Fruit fly (Drosophila melanogaster) whole organism, embryonic: ENCODE data around the gene cass.

Experiments used
- B-H2 ChIP-seq: fragments of 200-800 bp; sonication (Bioruptor generic); optimal IDR thresholded peaks from 2 replicates; lab custom pipeline; 2018; ENCODE audit warnings: missing biosample characterization, mild to moderate bottlenecking, missing genetic modification characterization
- CG10209 ChIP-seq: fragments of 200-800 bp; sonication (Bioruptor generic); optimal IDR thresholded peaks from 3 replicates; lab custom pipeline; 2017; ENCODE audit warnings: missing biosample characterization, mild to moderate bottlenecking, missing genetic modification characterization, missing genetic modification reagents
- CG10267 ChIP-seq: fragments of 200-800 bp; sonication (Bioruptor generic); optimal IDR thresholded peaks from 2 replicates; lab custom pipeline; 2018; ENCODE audit warnings: missing biosample characterization, mild to moderate bottlenecking, missing genetic modification characterization, moderate library complexity
- CG11093 ChIP-seq: fragments of 200-800 bp; sonication (Bioruptor generic); IDR thresholded peaks from 3 replicates; pipeline ENCODE4 v1.3.6; 2022; ENCODE audit warnings: missing biosample characterization, missing genetic modification characterization
- CG12071 ChIP-seq: fragments of 200-800 bp; sonication (Bioruptor generic); optimal IDR thresholded peaks from 3 replicates; lab custom pipeline; 2018; ENCODE audit warnings: missing biosample characterization, mild to moderate bottlenecking, missing genetic modification characterization
- CG12155 ChIP-seq: fragments of 200-800 bp; sonication (Bioruptor generic); optimal IDR thresholded peaks from 3 replicates; lab custom pipeline; 2016; ENCODE audit warnings: missing biosample characterization, missing genetic modification characterization
- CG12219 ChIP-seq: fragments of 200-800 bp; sonication (Bioruptor generic); optimal IDR thresholded peaks from 3 replicates; lab custom pipeline; 2018; ENCODE audit warnings: missing biosample characterization, mild to moderate bottlenecking, missing genetic modification characterization
- CG12659 ChIP-seq: fragments of 200-800 bp; sonication (Bioruptor generic); optimal IDR thresholded peaks from 3 replicates; lab custom pipeline; 2017; ENCODE audit warnings: mild to moderate bottlenecking, missing biosample characterization, missing genetic modification reagents, missing genetic modification characterization
- CG12942 ChIP-seq: fragments of 200-800 bp; sonication (Bioruptor generic); optimal IDR thresholded peaks from 3 replicates; lab custom pipeline; 2016; ENCODE audit warnings: missing biosample characterization, missing genetic modification characterization
- CG13424 ChIP-seq: fragments of 200-800 bp; sonication (Bioruptor generic); optimal IDR thresholded peaks from 2 replicates; lab custom pipeline; 2019; ENCODE audit warnings: missing biosample characterization, mild to moderate bottlenecking, missing genetic modification characterization, moderate library complexity
- CG14014 ChIP-seq: fragments of 200-800 bp; sonication (Bioruptor generic); IDR thresholded peaks from 2 replicates; pipeline ENCODE4 v1.3.6; 2022; ENCODE audit warnings: missing biosample characterization, missing genetic modification characterization
- CG1529 ChIP-seq: fragments of 200-800 bp; sonication (Bioruptor generic); optimal IDR thresholded peaks from 3 replicates; lab custom pipeline; 2018; ENCODE audit warnings: missing biosample characterization, missing genetic modification characterization
- CG15479 ChIP-seq: fragments of 200-800 bp; sonication (Bioruptor generic); optimal IDR thresholded peaks from 3 replicates; lab custom pipeline; 2019; ENCODE audit warnings: missing biosample characterization, mild to moderate bottlenecking, missing genetic modification characterization, moderate library complexity
- CG1603 ChIP-seq: fragments of 200-800 bp; sonication (Bioruptor generic); optimal IDR thresholded peaks from 2 replicates; lab custom pipeline; 2019; ENCODE audit warnings: missing biosample characterization, mild to moderate bottlenecking, missing genetic modification characterization, moderate library complexity
- CG31365 ChIP-seq: fragments of 200-800 bp; sonication (Bioruptor generic); optimal IDR thresholded peaks from 2 replicates; lab custom pipeline; 2018; ENCODE audit warnings: missing biosample characterization, mild to moderate bottlenecking, missing genetic modification characterization
- CG4424 ChIP-seq: fragments of 200-800 bp; sonication (Bioruptor generic); optimal IDR thresholded peaks from 3 replicates; lab custom pipeline; 2016; ENCODE audit warnings: missing biosample characterization, missing genetic modification characterization
- CG6683 ChIP-seq: fragments of 200-800 bp; sonication (Bioruptor generic); optimal IDR thresholded peaks from 2 replicates; lab custom pipeline; 2017; ENCODE audit warnings: missing biosample characterization, mild to moderate bottlenecking, missing genetic modification characterization, missing genetic modification reagents
- CG6791 ChIP-seq: fragments of 200-800 bp; sonication (Bioruptor generic); IDR thresholded peaks from 3 replicates; pipeline ENCODE4 v1.3.6; 2022; ENCODE audit warnings: missing biosample characterization, missing genetic modification characterization; ENCODE audit not compliant: partially characterized antibody
- CG8281 ChIP-seq: fragments of 200-800 bp; sonication (Bioruptor generic); optimal IDR thresholded peaks from 2 replicates; lab custom pipeline; 2018; ENCODE audit warnings: missing biosample characterization, mild to moderate bottlenecking, missing genetic modification characterization, moderate library complexity
- Chrac-16 ChIP-seq: fragments of 200-800 bp; sonication (Bioruptor generic); optimal IDR thresholded peaks from 3 replicates; lab custom pipeline; 2016; ENCODE audit warnings: missing biosample characterization, missing genetic modification characterization
- D ChIP-seq, 2 experiments: fragments of 200-800 bp in 1 of 2; fragments of >200 bp in 1 of 2; sonication (Bioruptor generic) in 1 of 2; optimal IDR thresholded peaks; 2 replicates in 1 of 2; 3 replicates in 1 of 2; lab custom pipeline; 2017; ENCODE audit warnings: mild to moderate bottlenecking in 1 of 2, missing biosample characterization in 1 of 2, missing genetic modification characterization in 1 of 2, missing genetic modification reagents in 1 of 2
- D19A ChIP-seq: fragments of 200-800 bp; optimal IDR thresholded peaks from 3 replicates; lab custom pipeline; 2019; ENCODE audit warnings: missing biosample characterization, mild to moderate bottlenecking, missing genetic modification characterization, moderate library complexity
- Dp ChIP-seq: fragments of 200-800 bp; sonication (Bioruptor generic); optimal IDR thresholded peaks from 2 replicates; lab custom pipeline; 2018; ENCODE audit warnings: missing biosample characterization, mild to moderate bottlenecking, missing genetic modification characterization, moderate library complexity
- Eip74EF ChIP-seq, 2 experiments: fragments of 200-800 bp in 1 of 2; fragments of >200 bp in 1 of 2; sonication (Bioruptor generic) in 1 of 2; optimal IDR thresholded peaks; 2 replicates each; lab custom pipeline; 2017 to 2019; ENCODE audit warnings: missing biosample characterization in 2 of 2, missing genetic modification characterization in 2 of 2, mild to moderate bottlenecking in 1 of 2, moderate library complexity in 1 of 2
- Fer1 ChIP-seq: fragments of 200-800 bp; sonication (Bioruptor generic); optimal IDR thresholded peaks from 2 replicates; lab custom pipeline; 2017; ENCODE audit warnings: missing biosample characterization, mild to moderate bottlenecking, missing genetic modification characterization
- Gsc ChIP-seq: fragments of 200-800 bp; sonication (Bioruptor generic); IDR thresholded peaks from 2 replicates; pipeline ENCODE4 v1.3.6; 2022; ENCODE audit warnings: missing biosample characterization, missing genetic modification characterization
- H2.0 ChIP-seq: fragments of 200-800 bp; sonication (Bioruptor generic); IDR thresholded peaks from 2 replicates; pipeline ENCODE4 v1.3.6; 2022; ENCODE audit warnings: missing biosample characterization, missing genetic modification characterization
- HLHmδ ChIP-seq: fragments of 200-800 bp; sonication (Bioruptor generic); optimal IDR thresholded peaks from 2 replicates; lab custom pipeline; 2018; ENCODE audit warnings: missing biosample characterization, mild to moderate bottlenecking, missing genetic modification characterization, moderate library complexity
- Nf-YA ChIP-seq: fragments of 200-800 bp; sonication (Bioruptor generic); IDR thresholded peaks from 2 replicates; pipeline ENCODE4 v1.3.6; 2022; ENCODE audit warnings: missing biosample characterization, missing genetic modification characterization
- Nf-YB ChIP-seq: fragments of 200-800 bp; sonication (Bioruptor generic); optimal IDR thresholded peaks from 3 replicates; lab custom pipeline; 2019; ENCODE audit warnings: missing biosample characterization, mild to moderate bottlenecking, missing genetic modification characterization, moderate library complexity
- Xrp1 ChIP-seq: fragments of 200-800 bp; sonication (Bioruptor generic); IDR thresholded peaks from 2 replicates; pipeline ENCODE4 v1.3.6; 2022; ENCODE audit warnings: missing biosample characterization, missing genetic modification characterization
- br ChIP-seq: fragments of >200 bp; optimal IDR thresholded peaks from 2 replicates; lab custom pipeline; 2017
- ci ChIP-seq: fragments of 200-800 bp; sonication (Bioruptor generic); IDR thresholded peaks from 3 replicates; pipeline ENCODE4 v1.3.6; 2022; ENCODE audit warnings: missing biosample characterization, missing genetic modification characterization
- eyg ChIP-seq: fragments of 200-800 bp; sonication (Bioruptor generic); optimal IDR thresholded peaks from 3 replicates; lab custom pipeline; 2016; ENCODE audit warnings: missing biosample characterization, missing genetic modification characterization
- gce ChIP-seq: fragments of 200-800 bp; sonication (Bioruptor generic); IDR thresholded peaks from 3 replicates; pipeline ENCODE4 v1.3.6; 2022; ENCODE audit warnings: missing biosample characterization, missing genetic modification characterization
- kah ChIP-seq: fragments of 200-800 bp; sonication (Bioruptor generic); optimal IDR thresholded peaks from 2 replicates; lab custom pipeline; 2018; ENCODE audit warnings: missing biosample characterization, mild to moderate bottlenecking, missing genetic modification characterization
- lab ChIP-seq: fragments of 200-800 bp; sonication (Bioruptor generic); optimal IDR thresholded peaks from 3 replicates; lab custom pipeline; 2017; ENCODE audit warnings: missing biosample characterization, missing genetic modification characterization, mild to moderate bottlenecking, moderate library complexity, missing genetic modification reagents
- mirr ChIP-seq: fragments of 200-800 bp; sonication (Bioruptor generic); optimal IDR thresholded peaks from 3 replicates; lab custom pipeline; 2018; ENCODE audit warnings: missing biosample characterization, mild to moderate bottlenecking, missing genetic modification characterization
- nau ChIP-seq: fragments of 200-800 bp; sonication (Bioruptor generic); optimal IDR thresholded peaks from 3 replicates; lab custom pipeline; 2017; ENCODE audit warnings: missing biosample characterization, mild to moderate bottlenecking, missing genetic modification characterization, missing genetic modification reagents
- psq ChIP-seq: fragments of 200-800 bp; sonication (Bioruptor generic); optimal IDR thresholded peaks from 2 replicates; lab custom pipeline; 2017; ENCODE audit warnings: missing biosample characterization, missing genetic modification characterization
- pum ChIP-seq: fragments of 200-800 bp; sonication (Bioruptor generic); optimal IDR thresholded peaks from 2 replicates; lab custom pipeline; 2016; ENCODE audit warnings: missing biosample characterization, missing genetic modification characterization
- repo ChIP-seq: fragments of 200-800 bp; sonication (Bioruptor generic); optimal IDR thresholded peaks from 2 replicates; lab custom pipeline; 2016; ENCODE audit warnings: missing biosample characterization, missing genetic modification characterization
- ro ChIP-seq: fragments of 200-800 bp; sonication (Bioruptor generic); IDR thresholded peaks from 2 replicates; pipeline ENCODE4 v1.3.6; 2022; ENCODE audit warnings: missing biosample characterization, missing genetic modification characterization
- sqz ChIP-seq: fragments of 200-800 bp; sonication (Bioruptor generic); optimal IDR thresholded peaks from 3 replicates; lab custom pipeline; 2018; ENCODE audit warnings: missing biosample characterization, mild to moderate bottlenecking, missing genetic modification characterization
- stc ChIP-seq: fragments of 200-800 bp; sonication (Bioruptor generic); IDR thresholded peaks from 2 replicates; pipeline ENCODE4 v1.3.6; 2022; ENCODE audit warnings: missing biosample characterization, missing genetic modification characterization
- tap ChIP-seq: fragments of 200-800 bp; optimal IDR thresholded peaks from 3 replicates; lab custom pipeline; 2019; ENCODE audit warnings: missing biosample characterization, mild to moderate bottlenecking, missing genetic modification characterization, moderate library complexity
- zf30C ChIP-seq: fragments of 200-800 bp; sonication (Bioruptor generic); optimal IDR thresholded peaks from 3 replicates; lab custom pipeline; 2018; ENCODE audit warnings: missing biosample characterization, mild to moderate bottlenecking, missing genetic modification characterization

Gene cass

DNA sequence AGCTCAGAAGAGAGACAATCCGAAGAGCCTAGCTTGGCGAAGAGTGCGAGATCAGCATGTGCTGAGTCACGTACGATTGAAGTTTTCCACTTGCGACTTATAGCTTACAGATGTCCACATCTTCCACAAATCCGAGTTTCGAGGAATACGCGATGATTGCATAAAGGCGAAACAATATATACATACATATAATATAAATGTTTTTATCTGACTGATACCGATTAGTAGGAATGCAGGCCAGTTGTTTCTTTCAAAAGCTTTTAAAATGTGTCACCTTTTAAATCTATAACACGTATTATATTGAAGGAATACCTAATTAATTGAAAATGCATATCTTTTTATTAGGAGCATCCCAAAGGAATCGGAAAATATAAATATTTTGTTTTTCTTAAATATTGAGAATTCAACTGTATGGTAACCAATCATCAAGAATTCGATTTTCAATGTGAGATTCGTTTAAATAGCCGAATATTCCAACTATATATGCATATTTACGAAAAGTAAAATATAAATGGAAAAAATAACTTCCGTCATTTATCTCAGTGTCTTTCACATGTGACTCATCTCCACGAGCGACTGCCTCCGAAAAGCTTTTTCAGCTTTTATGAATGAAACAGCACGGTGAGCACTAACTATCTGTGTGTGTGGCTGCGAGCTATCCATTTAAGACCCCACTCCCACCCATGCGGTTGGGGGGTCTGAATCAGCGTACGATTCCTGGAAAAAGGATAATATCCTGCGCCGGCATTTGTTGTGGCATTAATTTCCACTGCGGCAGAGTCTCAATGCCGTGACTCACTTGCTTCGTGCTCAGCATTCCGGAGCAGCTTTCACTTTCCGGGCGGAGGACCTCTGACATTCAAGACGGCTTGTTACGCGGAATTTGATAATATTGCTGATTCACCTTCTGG is 26.9 kb downstream of the cass start (continued):
- TF ChIP-seq nau (GFP tag; lab: Kevin White, UChicago) (peak; percentile 60), CG11093 (0 out of 3 replicates have a peak, but pooled peaks have one; percentile 18), ci (peak; percentile 60; the same call in 1 of the 3 replicates), Dp (GFP tag; lab: Kevin White, UChicago) (no peak), ro (GFP tag; lab: Robert Waterston, UW) (no peak), eyg (GFP tag; lab: Kevin White, UChicago) (peak; percentile 32), Nf-YB (peak; percentile 20), H2.0 (GFP tag; lab: Robert Waterston, UW) (0 out of 2 replicates have a peak, but pooled peaks have one; percentile 4), pum (peak; percentile 5), CG15479 (GFP tag; lab: Kevin White, UChicago) (no peak), psq (GFP tag; lab: Kevin White, UChicago) (no peak), CG10267 (tag; lab: Kevin White, UChicago) (peak; percentile 35), CG4424 (peak; percentile 51), stc (GFP tag; lab: Robert Waterston, UW) (peak; percentile 69), CG12071 (peak; percentile 35), CG6683 (GFP tag; lab: Kevin White, UChicago) (peak; percentile 24), CG12659 (peak; percentile 70), CG31365 (tag; lab: Kevin White, UChicago) (peak; percentile 7), Nf-YA (no peak), CG12155 (GFP tag; lab: Kevin White, UChicago) (peak; percentile 64), CG1603 (tag; lab: Kevin White, UChicago) (peak; percentile 32), mirr (GFP tag; lab: Kevin White, UChicago) (no peak), CG13424 (tag; lab: Kevin White, UChicago) (peak; percentile 70), CG8281 (tag; lab: Kevin White, UChicago) (peak; percentile 21), B-H2 (GFP tag; lab: Kevin White, UChicago) (no peak), CG6791 (GFP tag; lab: Robert Waterston, UW) (no peak), CG12219 (peak; percentile 20), repo (GFP tag; lab: Kevin White, UChicago) (no peak), Gsc (GFP tag; lab: Robert Waterston, UW) (no peak), CG1529 (GFP tag; lab: Kevin White, UChicago) (peak; percentile 9), Xrp1 (GFP tag; lab: Robert Waterston, UW) (peak; percentile 48; the same call in 1 of the 2 replicates), tap (tag; lab: Kevin White, UChicago) (peak; percentile 60), zf30C (peak; percentile 69), CG12942 (peak; percentile 7), D19A (tag; lab: Kevin White, UChicago) (peak; percentile 57), CG14014 (GFP tag; lab: Robert Waterston, UW) (0 out of 2 replicates have a peak, but pooled peaks have one; percentile 50), CG10209 (GFP tag; lab: Kevin White, UChicago) (peak; percentile 66), Chrac-16 (GFP tag; lab: Kevin White, UChicago) (peak; percentile 20), lab (GFP tag; lab: Kevin White, UChicago) (peak; percentile 70), Fer1 (GFP tag; lab: Kevin White, UChicago) (peak; percentile 58), kah (GFP tag; lab: Kevin White, UChicago) (no peak), Eip74EF (GFP tag; optimal IDR thresholded peaks at IDR 0.05; lab: Kevin White, UChicago) (peak in 1 of 2 experiments; percentile 74), D (optimal IDR thresholded peaks at IDR 0.05; lab: Kevin White, UChicago) (no peak), D (GFP tag; optimal IDR thresholded peaks at IDR 0.05; lab: Kevin White, UChicago) (peak; percentile 40), HLHmδ (GFP tag; lab: Kevin White, UChicago) (no peak), sqz (GFP tag; lab: Kevin White, UChicago) (no peak), gce (GFP tag; lab: Robert Waterston, UW) (peak; percentile 32; the same call in 1 of the 3 replicates), br (lab: Kevin White, UChicago) (no peak)
